Worm (Caenorhabditis elegans): Measurements from ENCODE around the gene C16A3.5.

- no peak for TF ChIP-seq nhr-11 (tag; optimal IDR thresholded peaks at IDR 0.05)
- TF ChIP-seq unc-3 (GFP tag; conservative IDR thresholded peaks at IDR 0.05) = no peak
- no peak for TF ChIP-seq unc-3 (tag; optimal IDR thresholded peaks at IDR 0.05)
- no peak for TF ChIP-seq npax-4 (tag; optimal IDR thresholded peaks at IDR 0.05)
- TF ChIP-seq rnt-1 (tag; optimal IDR thresholded peaks at IDR 0.05) = no peak
- TF ChIP-seq unc-86 (tag; optimal IDR thresholded peaks at IDR 0.05) = no peak
Measured at ce11 chrIII:6411914-6412313, 31.3 kb downstream of the C16A3.5 start, which contains the start of gene C05D11.5.

All from whole organism, late embryonic.